Worm (Caenorhabditis elegans) whole organism, L2 larva: ENCODE measurements around the gene C45B11.9.

Source experiments
- C34F6.9 ChIP-seq: fragments of 150-350 bp; optimal IDR thresholded peaks from 2 replicates; lab custom pipeline; 2014; ENCODE audit warnings: missing biosample characterization, missing genetic modification characterization
- F13H6.1 ChIP-seq: sonication (generic microtip); optimal IDR thresholded peaks from 2 replicates; lab custom pipeline; 2016; ENCODE audit warnings: missing genetic modification characterization, missing compliant biosample characterization
- Y55F3AM.14 ChIP-seq: fragments of 200-800 bp; sonication (Bioruptor generic); optimal IDR thresholded peaks from 2 replicates; lab custom pipeline; 2018; ENCODE audit warnings: mild to moderate bottlenecking, missing genetic modification characterization, missing compliant biosample characterization
- ZK546.5 ChIP-seq: sonication (generic microtip); optimal IDR thresholded peaks from 2 replicates; lab custom pipeline; 2017; ENCODE audit warnings: missing biosample characterization, missing genetic modification characterization
- aly-2 ChIP-seq: fragments of 150-350 bp; optimal IDR thresholded peaks from 2 replicates; lab custom pipeline; 2014; ENCODE audit warnings: missing biosample characterization, missing genetic modification characterization
- blmp-1 ChIP-seq: sonication (generic microtip); optimal IDR thresholded peaks from 2 replicates; lab custom pipeline; 2017; ENCODE audit warnings: missing genetic modification characterization, mild to moderate bottlenecking, missing compliant biosample characterization, antibody characterized with exemption, moderate library complexity; ENCODE audit not compliant: insufficient read depth
- ceh-16 ChIP-seq: fragments of 150-350 bp; optimal IDR thresholded peaks from 2 replicates; lab custom pipeline; 2014; ENCODE audit warnings: missing biosample characterization, missing genetic modification characterization
- ceh-82 ChIP-seq: fragments of 150-350 bp; optimal IDR thresholded peaks from 2 replicates; lab custom pipeline; 2014; ENCODE audit warnings: missing biosample characterization, missing genetic modification characterization
- elt-3 ChIP-seq: sonication (generic microtip); optimal IDR thresholded peaks from 2 replicates; lab custom pipeline; 2017; ENCODE audit warnings: missing biosample characterization, missing genetic modification characterization
- fos-1 ChIP-seq: fragments of 150-350 bp; optimal IDR thresholded peaks from 2 replicates; lab custom pipeline; 2014; ENCODE audit warnings: missing biosample characterization, missing genetic modification characterization
- gmeb-1 ChIP-seq: fragments of 150-350 bp; optimal IDR thresholded peaks from 2 replicates; lab custom pipeline; 2014; ENCODE audit warnings: missing biosample characterization, missing genetic modification characterization
- lin-11 ChIP-seq: fragments of 150-350 bp; sonication (generic microtip); optimal IDR thresholded peaks from 2 replicates; lab custom pipeline; 2014; ENCODE audit warnings: missing biosample characterization, missing genetic modification characterization, inconsistent platforms, mixed read lengths
- lin-13 ChIP-seq: fragments of 150-350 bp; optimal IDR thresholded peaks from 2 replicates; lab custom pipeline; 2014; ENCODE audit warnings: missing biosample characterization, missing genetic modification reagents, missing genetic modification characterization
- lsy-2 ChIP-seq, 2 experiments: fragments of 150-350 bp in 1 of 2; sonication (generic microtip) in 1 of 2; optimal IDR thresholded peaks; 2 replicates each; lab custom pipeline; 2014 to 2017; ENCODE audit warnings: missing biosample characterization in 2 of 2, missing genetic modification characterization in 2 of 2
- mab-5 ChIP-seq: fragments of 150-350 bp; optimal IDR thresholded peaks from 2 replicates; lab custom pipeline; 2014; ENCODE audit warnings: missing biosample characterization, missing genetic modification characterization
- mbf-1 ChIP-seq: sonication (generic microtip); optimal IDR thresholded peaks from 2 replicates; lab custom pipeline; 2017; ENCODE audit warnings: missing biosample characterization, missing genetic modification characterization
- mdl-1 ChIP-seq, 2 experiments: fragments of 150-350 bp in 1 of 2; sonication (generic microtip) in 1 of 2; optimal IDR thresholded peaks; 2 replicates each; lab custom pipeline; 2017; ENCODE audit warnings: missing biosample characterization in 2 of 2, missing genetic modification characterization in 2 of 2
- nhr-11 ChIP-seq: fragments of 150-350 bp; optimal IDR thresholded peaks from 2 replicates; lab custom pipeline; 2014; ENCODE audit warnings: missing biosample characterization, missing genetic modification characterization
- nhr-12 ChIP-seq: fragments of 150-350 bp; optimal IDR thresholded peaks from 2 replicates; lab custom pipeline; 2014; ENCODE audit warnings: missing biosample characterization, missing genetic modification characterization
- nhr-129 ChIP-seq: fragments of 150-350 bp; optimal IDR thresholded peaks from 2 replicates; lab custom pipeline; 2014; ENCODE audit warnings: missing biosample characterization, missing genetic modification characterization
- nhr-21 ChIP-seq: fragments of 150-350 bp; optimal IDR thresholded peaks from 2 replicates; lab custom pipeline; 2014; ENCODE audit warnings: missing biosample characterization, missing genetic modification characterization
- nhr-237 ChIP-seq: fragments of 150-350 bp; optimal IDR thresholded peaks from 2 replicates; lab custom pipeline; 2014; ENCODE audit warnings: missing biosample characterization, missing genetic modification characterization
- nhr-25 ChIP-seq: fragments of 150-350 bp; sonication (generic microtip); optimal IDR thresholded peaks from 3 replicates; lab custom pipeline; 2014; ENCODE audit warnings: missing biosample characterization, missing genetic modification characterization
- nhr-6 ChIP-seq: fragments of 150-350 bp; optimal IDR thresholded peaks from 2 replicates; lab custom pipeline; 2014; ENCODE audit warnings: missing biosample characterization, missing genetic modification characterization
- nhr-77 ChIP-seq: fragments of 150-350 bp; optimal IDR thresholded peaks from 2 replicates; lab custom pipeline; 2014; ENCODE audit warnings: missing biosample characterization, missing genetic modification characterization
- peb-1 ChIP-seq: fragments of 150-350 bp; optimal IDR thresholded peaks from 2 replicates; lab custom pipeline; 2014; ENCODE audit warnings: missing biosample characterization, missing genetic modification characterization
- sem-4 ChIP-seq: fragments of 150-350 bp; optimal IDR thresholded peaks from 2 replicates; lab custom pipeline; 2014; ENCODE audit warnings: missing biosample characterization, missing genetic modification reagents, missing genetic modification characterization
- skn-1 ChIP-seq: sonication (generic microtip); optimal IDR thresholded peaks from 2 replicates; lab custom pipeline; 2017; ENCODE audit warnings: missing biosample characterization, missing genetic modification characterization
- sma-3 ChIP-seq: sonication (generic microtip); optimal IDR thresholded peaks from 2 replicates; lab custom pipeline; 2016; ENCODE audit warnings: missing genetic modification reagents, missing genetic modification characterization, missing compliant biosample characterization
- sma-9 ChIP-seq, 2 experiments: fragments of 150-350 bp in 1 of 2; sonication (generic microtip) in 1 of 2; optimal IDR thresholded peaks; 2 replicates each; lab custom pipeline; 2014 to 2016; ENCODE audit warnings: missing genetic modification characterization in 2 of 2, mild to moderate bottlenecking in 1 of 2, missing biosample characterization in 1 of 2, missing compliant biosample characterization in 1 of 2, missing genetic modification reagents in 1 of 2, moderate library complexity in 1 of 2
- unc-55 ChIP-seq: fragments of 150-350 bp; sonication (generic microtip); optimal IDR thresholded peaks from 3 replicates; lab custom pipeline; 2014; ENCODE audit warnings: missing biosample characterization, missing genetic modification reagents, missing genetic modification characterization
- unc-62 ChIP-seq: fragments of 150-350 bp; optimal IDR thresholded peaks from 2 replicates; lab custom pipeline; 2014; ENCODE audit warnings: missing biosample characterization, missing genetic modification reagents, missing genetic modification characterization
- zag-1 ChIP-seq: fragments of 150-350 bp; optimal IDR thresholded peaks from 2 replicates; lab custom pipeline; 2014; ENCODE audit warnings: missing biosample characterization, missing genetic modification characterization
- ztf-1 ChIP-seq: fragments of 200-800 bp; sonication (Bioruptor generic); conservative IDR thresholded peaks from 2 replicates; pipeline ENCODE4 v1.3.6; 2022; ENCODE audit warnings: missing genetic modification characterization, missing compliant biosample characterization

Gene C45B11.9

ce11 chrV:11082964-11083363, 42.8 kb downstream of the C45B11.9 start:
- TF ChIP-seq ceh-16 (tag; lab: Kevin White, UChicago) (no peak), sem-4 (no peak), aly-2 (no peak), nhr-12 (tag; lab: Kevin White, UChicago) (no peak), sma-3 (GFP tag; lab: Kevin White, UChicago) (no peak), nhr-77 (tag; lab: Kevin White, UChicago) (no peak), fos-1 (no peak), nhr-21 (tag; lab: Kevin White, UChicago) (no peak), C34F6.9 (tag; lab: Kevin White, UChicago) (no peak), elt-3 (tag; lab: Kevin White, UChicago) (no peak)

ce11 chrV:11083691-11084090, 43.6 kb downstream of the C45B11.9 start:
- TF ChIP-seq nhr-129 (peak; percentile 77), nhr-6 (tag; lab: Kevin White, UChicago) (no peak), nhr-12 (tag; lab: Kevin White, UChicago) (no peak), nhr-77 (tag; lab: Kevin White, UChicago) (no peak), nhr-237 (no peak), sma-9 (GFP tag; optimal IDR thresholded peaks at IDR 0.05; lab: Kevin White, UChicago) (peak; percentile 61), sma-9 (tag; optimal IDR thresholded peaks at IDR 0.05; lab: Kevin White, UChicago) (no peak), peb-1 (tag; lab: Kevin White, UChicago) (no peak), F13H6.1 (peak; percentile 84), mbf-1 (no peak), unc-55 (GFP tag; lab: Kevin White, UChicago) (peak; percentile 29), skn-1 (tag; lab: Kevin White, UChicago) (no peak), zag-1 (tag; lab: Kevin White, UChicago) (no peak), sem-4 (no peak), ztf-1 (GFP tag; lab: Robert Waterston, UW) (no peak), mab-5 (tag; lab: Kevin White, UChicago) (peak; percentile 38), Y55F3AM.14 (GFP tag; lab: Kevin White, UChicago) (peak; percentile 5), gmeb-1 (tag; lab: Kevin White, UChicago) (no peak), lin-13 (peak; percentile 33), lsy-2 (tag; optimal IDR thresholded peaks at IDR 0.05; lab: Kevin White, UChicago) (peak in 1 of 2 experiments; percentile 62), mdl-1 (tag; optimal IDR thresholded peaks at IDR 0.05; lab: Kevin White, UChicago) (peak; percentile 19 to 37), C34F6.9 (tag; lab: Kevin White, UChicago) (peak; percentile 68)

ce11 chrV:11087119-11087518, 47.0 kb downstream of the C45B11.9 start:
- TF ChIP-seq mdl-1 (tag; optimal IDR thresholded peaks at IDR 0.05; lab: Kevin White, UChicago) = no peak
- no peak for TF ChIP-seq nhr-237
- TF ChIP-seq ceh-82 = no peak
- TF ChIP-seq C34F6.9 (tag; lab: Kevin White, UChicago) = no peak
- no peak for TF ChIP-seq F13H6.1
- no peak for TF ChIP-seq mbf-1
- no peak for TF ChIP-seq nhr-77 (tag; lab: Kevin White, UChicago)
- TF ChIP-seq aly-2 = no peak
- no peak for TF ChIP-seq lin-11 (tag; lab: Kevin White, UChicago)
- TF ChIP-seq nhr-11 (tag; lab: Kevin White, UChicago) = no peak
- no peak for TF ChIP-seq unc-62 (GFP tag; lab: Kevin White, UChicago)
- peak; percentile 6 for TF ChIP-seq sma-3 (GFP tag; lab: Kevin White, UChicago)
- TF ChIP-seq blmp-1 (tag; lab: Kevin White, UChicago) = peak; percentile 46
- TF ChIP-seq elt-3 (tag; lab: Kevin White, UChicago) = no peak
- peak; percentile 4 for TF ChIP-seq fos-1
- TF ChIP-seq gmeb-1 (tag; lab: Kevin White, UChicago) = peak; percentile 2
- no peak for TF ChIP-seq ZK546.5 (tag; lab: Kevin White, UChicago)
- TF ChIP-seq, all 48 proteins: peak for 4

DNA sequence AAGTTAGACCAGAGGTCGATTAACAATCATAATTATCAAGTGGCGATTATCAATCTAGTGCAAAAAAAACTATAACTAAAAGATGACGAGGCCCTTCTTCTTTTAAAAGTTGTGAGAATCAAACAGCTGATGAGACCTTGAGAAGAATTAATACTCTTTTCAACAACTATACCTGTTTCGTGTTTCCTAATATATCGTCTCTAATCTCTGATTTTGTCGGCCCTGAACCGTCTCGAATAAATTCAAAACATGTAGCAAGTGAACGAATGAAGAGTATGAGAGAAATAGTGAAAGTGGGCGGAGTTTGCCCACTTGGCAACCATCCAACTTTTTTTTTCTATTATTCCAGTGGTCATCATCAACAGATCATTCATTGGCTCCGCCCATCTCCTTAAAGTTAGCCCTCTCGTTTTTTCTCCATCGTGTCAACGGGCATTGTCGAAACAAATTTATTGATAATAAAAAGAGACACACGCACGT, 47.4 kb downstream of the C45B11.9 start, which contains the start of gene Y42A5A.1:
Gene Y42A5A.1, plus strand, starts transcription at position 430 of the 480 bp plus-strand sequence.
- TF ChIP-seq gmeb-1 (tag; lab: Kevin White, UChicago) (no peak), nhr-25 (tag; lab: Kevin White, UChicago) (peak; percentile 49), nhr-12 (tag; lab: Kevin White, UChicago) (no peak)
